Worm (Caenorhabditis elegans): ENCODE results near the gene clec-68.

Gene clec-68

ce11 chrIV:3973049-3973448 is 46.8 kb downstream of the clec-68 start, which contains the start of gene clec-79:
TSS of gene clec-79 (plus strand) at chrIV:3973349.
- no peak for TF ChIP-seq lin-13 (GFP tag; optimal IDR thresholded peaks at IDR 0.05)
- TF ChIP-seq ZK546.5 (tag; optimal IDR thresholded peaks at IDR 0.05): no peak
- no peak for TF ChIP-seq zag-1 (tag; optimal IDR thresholded peaks at IDR 0.05)
- TF ChIP-seq mbf-1 (tag; optimal IDR thresholded peaks at IDR 0.05): no peak
- no peak for TF ChIP-seq nhr-21 (tag; optimal IDR thresholded peaks at IDR 0.05)
- TF ChIP-seq snpc-4 (tag; optimal IDR thresholded peaks at IDR 0.05): no peak
- TF ChIP-seq nhr-237 (tag; optimal IDR thresholded peaks at IDR 0.05): no peak
- no peak for TF ChIP-seq ceh-82 (tag; optimal IDR thresholded peaks at IDR 0.05)
- TF ChIP-seq elt-3 (tag; optimal IDR thresholded peaks at IDR 0.05): no peak
- TF ChIP-seq unc-55 (GFP tag; optimal IDR thresholded peaks at IDR 0.05): no peak
- TF ChIP-seq unc-39 (tag; optimal IDR thresholded peaks at IDR 0.05): no peak
- no peak for TF ChIP-seq aly-2 (tag; optimal IDR thresholded peaks at IDR 0.05)
- no peak for TF ChIP-seq C34F6.9 (tag; optimal IDR thresholded peaks at IDR 0.05)
- no peak for TF ChIP-seq F13H6.1 (tag; optimal IDR thresholded peaks at IDR 0.05)
- no peak for TF ChIP-seq peb-1 (tag; optimal IDR thresholded peaks at IDR 0.05)
- TF ChIP-seq ama-1 (optimal IDR thresholded peaks at IDR 0.05): no peak

- no peak for TF ChIP-seq nhr-6 (tag; optimal IDR thresholded peaks at IDR 0.05)
- no peak for TF ChIP-seq sem-4 (tag; optimal IDR thresholded peaks at IDR 0.05)
- TF ChIP-seq sma-3 (GFP tag; optimal IDR thresholded peaks at IDR 0.05): no peak
- TF ChIP-seq ZK546.5 (tag; optimal IDR thresholded peaks at IDR 0.05): no peak
- no peak for TF ChIP-seq unc-62 (GFP tag; optimal IDR thresholded peaks at IDR 0.05)
Observed at ce11 chrIV:3977965-3978523, 51.8 kb downstream of the clec-68 start, which contains the start of gene srh-220. TSS of gene srh-220 (minus strand) at chrIV:3978015.
